Worm (Caenorhabditis elegans) whole organism, L2 larva: ENCODE results near the gene F48F5.6.

ENCODE experiments used
- C34F6.9 ChIP-seq: fragments of 150-350 bp; optimal IDR thresholded peaks from 2 replicates; lab custom pipeline; 2014; ENCODE audit warnings: missing biosample characterization, missing genetic modification characterization
- F13H6.1 ChIP-seq: sonication (generic microtip); optimal IDR thresholded peaks from 2 replicates; lab custom pipeline; 2016; ENCODE audit warnings: missing genetic modification characterization, missing compliant biosample characterization
- R02D3.7 ChIP-seq: fragments of 150-350 bp; optimal IDR thresholded peaks from 2 replicates; lab custom pipeline; 2014; ENCODE audit warnings: missing biosample characterization, missing genetic modification characterization
- aly-2 ChIP-seq: fragments of 150-350 bp; optimal IDR thresholded peaks from 2 replicates; lab custom pipeline; 2014; ENCODE audit warnings: missing biosample characterization, missing genetic modification characterization
- ama-1 ChIP-seq: fragments of 150-350 bp; optimal IDR thresholded peaks from 2 replicates; lab custom pipeline; 2018; ENCODE audit warnings: inconsistent platforms
- blmp-1 ChIP-seq: sonication (generic microtip); optimal IDR thresholded peaks from 2 replicates; lab custom pipeline; 2017; ENCODE audit warnings: missing genetic modification characterization, mild to moderate bottlenecking, missing compliant biosample characterization, antibody characterized with exemption, moderate library complexity; ENCODE audit not compliant: insufficient read depth
- ceh-16 ChIP-seq: fragments of 150-350 bp; optimal IDR thresholded peaks from 2 replicates; lab custom pipeline; 2014; ENCODE audit warnings: missing biosample characterization, missing genetic modification characterization
- crh-2 ChIP-seq: sonication (generic microtip); optimal IDR thresholded peaks from 2 replicates; lab custom pipeline; 2017; ENCODE audit warnings: missing biosample characterization, missing genetic modification characterization
- dmd-4 ChIP-seq: sonication (generic microtip); optimal IDR thresholded peaks from 2 replicates; lab custom pipeline; 2017; ENCODE audit warnings: missing biosample characterization, missing genetic modification characterization
- egl-27 ChIP-seq: sonication (generic microtip); optimal IDR thresholded peaks from 3 replicates; lab custom pipeline; 2017; ENCODE audit warnings: missing biosample characterization, missing genetic modification reagents, missing genetic modification characterization
- elt-1 ChIP-seq: fragments of 150-350 bp; optimal IDR thresholded peaks from 2 replicates; lab custom pipeline; 2014; ENCODE audit warnings: missing biosample characterization, missing genetic modification characterization
- elt-3 ChIP-seq: sonication (generic microtip); optimal IDR thresholded peaks from 2 replicates; lab custom pipeline; 2017; ENCODE audit warnings: missing biosample characterization, missing genetic modification characterization
- fos-1 ChIP-seq: fragments of 150-350 bp; optimal IDR thresholded peaks from 2 replicates; lab custom pipeline; 2014; ENCODE audit warnings: missing biosample characterization, missing genetic modification characterization
- gmeb-1 ChIP-seq: fragments of 150-350 bp; optimal IDR thresholded peaks from 2 replicates; lab custom pipeline; 2014; ENCODE audit warnings: missing biosample characterization, missing genetic modification characterization
- lin-11 ChIP-seq: fragments of 150-350 bp; sonication (generic microtip); optimal IDR thresholded peaks from 2 replicates; lab custom pipeline; 2014; ENCODE audit warnings: missing biosample characterization, missing genetic modification characterization, inconsistent platforms, mixed read lengths
- lin-13 ChIP-seq: fragments of 150-350 bp; optimal IDR thresholded peaks from 2 replicates; lab custom pipeline; 2014; ENCODE audit warnings: missing biosample characterization, missing genetic modification reagents, missing genetic modification characterization
- lsy-2 ChIP-seq, 2 experiments: fragments of 150-350 bp in 1 of 2; sonication (generic microtip) in 1 of 2; optimal IDR thresholded peaks; 2 replicates each; lab custom pipeline; 2014 to 2017; ENCODE audit warnings: missing biosample characterization in 2 of 2, missing genetic modification characterization in 2 of 2
- mab-5 ChIP-seq: fragments of 150-350 bp; optimal IDR thresholded peaks from 2 replicates; lab custom pipeline; 2014; ENCODE audit warnings: missing biosample characterization, missing genetic modification characterization
- mbf-1 ChIP-seq: sonication (generic microtip); optimal IDR thresholded peaks from 2 replicates; lab custom pipeline; 2017; ENCODE audit warnings: missing biosample characterization, missing genetic modification characterization
- mdl-1 ChIP-seq, 2 experiments: fragments of 150-350 bp in 1 of 2; sonication (generic microtip) in 1 of 2; optimal IDR thresholded peaks; 2 replicates each; lab custom pipeline; 2017; ENCODE audit warnings: missing biosample characterization in 2 of 2, missing genetic modification characterization in 2 of 2
- nhr-11 ChIP-seq: fragments of 150-350 bp; optimal IDR thresholded peaks from 2 replicates; lab custom pipeline; 2014; ENCODE audit warnings: missing biosample characterization, missing genetic modification characterization
- nhr-12 ChIP-seq: fragments of 150-350 bp; optimal IDR thresholded peaks from 2 replicates; lab custom pipeline; 2014; ENCODE audit warnings: missing biosample characterization, missing genetic modification characterization
- nhr-129 ChIP-seq: fragments of 150-350 bp; optimal IDR thresholded peaks from 2 replicates; lab custom pipeline; 2014; ENCODE audit warnings: missing biosample characterization, missing genetic modification characterization
- nhr-21 ChIP-seq: fragments of 150-350 bp; optimal IDR thresholded peaks from 2 replicates; lab custom pipeline; 2014; ENCODE audit warnings: missing biosample characterization, missing genetic modification characterization
- nhr-25 ChIP-seq: fragments of 150-350 bp; sonication (generic microtip); optimal IDR thresholded peaks from 3 replicates; lab custom pipeline; 2014; ENCODE audit warnings: missing biosample characterization, missing genetic modification characterization
- peb-1 ChIP-seq: fragments of 150-350 bp; optimal IDR thresholded peaks from 2 replicates; lab custom pipeline; 2014; ENCODE audit warnings: missing biosample characterization, missing genetic modification characterization
- sem-4 ChIP-seq: fragments of 150-350 bp; optimal IDR thresholded peaks from 2 replicates; lab custom pipeline; 2014; ENCODE audit warnings: missing biosample characterization, missing genetic modification reagents, missing genetic modification characterization
- skn-1 ChIP-seq: sonication (generic microtip); optimal IDR thresholded peaks from 2 replicates; lab custom pipeline; 2017; ENCODE audit warnings: missing biosample characterization, missing genetic modification characterization
- sma-3 ChIP-seq: sonication (generic microtip); optimal IDR thresholded peaks from 2 replicates; lab custom pipeline; 2016; ENCODE audit warnings: missing genetic modification reagents, missing genetic modification characterization, missing compliant biosample characterization
- sma-9 ChIP-seq, 2 experiments: fragments of 150-350 bp in 1 of 2; sonication (generic microtip) in 1 of 2; optimal IDR thresholded peaks; 2 replicates each; lab custom pipeline; 2014 to 2016; ENCODE audit warnings: missing genetic modification characterization in 2 of 2, mild to moderate bottlenecking in 1 of 2, missing biosample characterization in 1 of 2, missing compliant biosample characterization in 1 of 2, missing genetic modification reagents in 1 of 2, moderate library complexity in 1 of 2
- snpc-4 ChIP-seq: fragments of 150-350 bp; optimal IDR thresholded peaks from 2 replicates; lab custom pipeline; 2014; ENCODE audit warnings: missing biosample characterization, missing genetic modification characterization
- unc-39 ChIP-seq: fragments of 150-350 bp; optimal IDR thresholded peaks from 2 replicates; lab custom pipeline; 2014; ENCODE audit warnings: missing biosample characterization, missing genetic modification characterization
- unc-55 ChIP-seq: fragments of 150-350 bp; sonication (generic microtip); optimal IDR thresholded peaks from 3 replicates; lab custom pipeline; 2014; ENCODE audit warnings: missing biosample characterization, missing genetic modification reagents, missing genetic modification characterization
- unc-62 ChIP-seq: fragments of 150-350 bp; optimal IDR thresholded peaks from 2 replicates; lab custom pipeline; 2014; ENCODE audit warnings: missing biosample characterization, missing genetic modification reagents, missing genetic modification characterization
- zag-1 ChIP-seq: fragments of 150-350 bp; optimal IDR thresholded peaks from 2 replicates; lab custom pipeline; 2014; ENCODE audit warnings: missing biosample characterization, missing genetic modification characterization
- ztf-11 ChIP-seq: sonication (generic microtip); optimal IDR thresholded peaks from 2 replicates; lab custom pipeline; 2017; ENCODE audit warnings: missing biosample characterization, missing genetic modification characterization
- ztf-4 ChIP-seq: fragments of 150-350 bp; optimal IDR thresholded peaks from 2 replicates; lab custom pipeline; 2014; ENCODE audit warnings: missing biosample characterization, missing genetic modification characterization

Gene F48F5.6

DNA sequence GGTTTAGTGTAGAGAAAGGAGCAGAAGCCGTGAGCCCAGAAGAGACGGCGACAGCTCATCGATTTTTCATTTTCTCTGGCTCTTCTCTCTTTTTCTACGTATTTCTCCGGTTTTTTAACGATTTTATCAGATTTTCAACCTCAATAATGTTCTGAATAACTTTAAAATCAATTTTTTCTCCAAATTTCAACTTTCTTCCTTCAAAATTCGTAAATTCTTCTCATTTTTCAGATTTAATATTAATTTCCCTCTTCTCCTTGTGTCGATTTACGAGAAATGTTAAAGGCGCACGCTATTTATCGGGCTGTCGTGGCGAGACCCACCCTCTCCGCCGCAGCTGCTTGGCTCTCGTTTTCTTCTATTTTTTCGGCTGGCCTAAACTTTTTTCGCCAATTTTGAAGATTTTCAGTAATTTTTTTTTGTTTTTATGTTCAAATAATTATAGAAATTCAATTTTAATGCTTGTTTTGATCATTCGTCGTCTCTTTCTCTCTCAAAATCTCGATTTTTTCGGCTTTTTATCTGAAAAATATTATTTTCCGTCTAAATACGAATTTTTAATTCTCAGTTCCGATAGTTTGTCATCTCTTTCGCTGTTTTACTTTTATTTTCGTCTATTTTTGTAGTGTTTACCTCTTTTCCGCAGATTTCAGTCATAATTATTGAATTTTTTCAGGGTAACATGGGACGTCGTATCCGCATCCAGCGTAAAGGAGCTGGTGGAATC is 26.2 kb upstream of the F48F5.6 start, which contains the start of the genes calf-1 and rpl-2:
Gene calf-1, minus strand, starts transcription at position 77 of the 727 bp plus-strand sequence.
Gene rpl-2, plus strand, starts transcription at position 677 of the 727 bp plus-strand sequence.
- TF ChIP-seq nhr-129 (tag; lab: Kevin White, UChicago) (peak; percentile 48), R02D3.7 (tag; lab: Kevin White, UChicago) (peak; percentile 69), sem-4 (tag; lab: Kevin White, UChicago) (peak; percentile 46), dmd-4 (tag; lab: Kevin White, UChicago) (no peak), ztf-11 (tag; lab: Kevin White, UChicago) (no peak), lin-13 (GFP tag; lab: Kevin White, UChicago) (peak; percentile 52), lin-11 (tag; lab: Kevin White, UChicago) (peak; percentile 24), mbf-1 (tag; lab: Kevin White, UChicago) (no peak), F13H6.1 (tag; lab: Kevin White, UChicago) (peak; percentile 45), C34F6.9 (tag; lab: Kevin White, UChicago) (peak; percentile 78), unc-55 (peak; percentile 74), gmeb-1 (tag; lab: Kevin White, UChicago) (peak; percentile 67), lsy-2 (tag; optimal IDR thresholded peaks at IDR 0.05; lab: Kevin White, UChicago) (peak in 1 of 2 experiments; percentile 83), sma-3 (GFP tag; lab: Kevin White, UChicago) (peak; percentile 9), nhr-25 (tag; lab: Kevin White, UChicago) (peak; percentile 45), unc-62 (GFP tag; lab: Kevin White, UChicago) (no peak), blmp-1 (tag; lab: Kevin White, UChicago) (no peak)

DNA sequence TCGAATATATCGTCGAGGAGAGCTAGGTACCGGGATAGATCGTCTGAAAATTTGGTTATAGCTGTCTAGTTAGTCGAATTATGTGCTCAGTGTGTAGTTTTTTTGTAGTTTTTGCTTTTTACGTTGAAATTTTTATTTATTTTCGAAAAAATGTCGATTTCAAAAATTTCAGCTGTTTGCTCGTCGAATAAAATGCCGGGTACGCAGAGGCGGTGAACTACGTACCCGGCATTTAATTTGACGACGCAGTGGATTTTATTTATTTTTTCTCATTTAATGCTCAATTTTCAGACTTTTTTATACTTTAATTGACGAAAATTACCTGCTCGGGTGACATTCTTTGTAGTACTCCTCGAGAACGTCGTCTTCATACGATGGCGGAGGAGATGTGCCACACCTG is 24.0 kb upstream of the F48F5.6 start:
- TF ChIP-seq ama-1 (lab: Kevin White, UChicago), result no peak
- TF ChIP-seq dmd-4 (tag; lab: Kevin White, UChicago), result no peak
- no peak for TF ChIP-seq snpc-4 (tag; lab: Kevin White, UChicago)
- no peak for TF ChIP-seq elt-1 (tag; lab: Kevin White, UChicago)
- no peak for TF ChIP-seq crh-2 (tag; lab: Kevin White, UChicago)
- no peak for TF ChIP-seq nhr-25 (tag; lab: Kevin White, UChicago)
- TF ChIP-seq unc-39 (tag; lab: Kevin White, UChicago), result no peak
- TF ChIP-seq nhr-11 (tag; lab: Kevin White, UChicago), result no peak
- no peak for TF ChIP-seq sem-4 (tag; lab: Kevin White, UChicago)
- TF ChIP-seq peb-1 (tag; lab: Kevin White, UChicago), result no peak
- TF ChIP-seq ceh-16 (tag; lab: Kevin White, UChicago), result no peak
- TF ChIP-seq mdl-1 (tag; optimal IDR thresholded peaks at IDR 0.05; lab: Kevin White, UChicago), result no peak
- peak; percentile 5 for TF ChIP-seq C34F6.9 (tag; lab: Kevin White, UChicago)
- no peak for TF ChIP-seq sma-3 (GFP tag; lab: Kevin White, UChicago)
- no peak for TF ChIP-seq ztf-4
- no peak for TF ChIP-seq blmp-1 (tag; lab: Kevin White, UChicago)
- no peak for TF ChIP-seq egl-27 (tag; lab: Kevin White, UChicago)
- TF ChIP-seq gmeb-1 (tag; lab: Kevin White, UChicago), result no peak
- no peak for TF ChIP-seq sma-9 (GFP tag; optimal IDR thresholded peaks at IDR 0.05; lab: Kevin White, UChicago)
- TF ChIP-seq sma-9 (tag; optimal IDR thresholded peaks at IDR 0.05; lab: Kevin White, UChicago), result no peak
- no peak for TF ChIP-seq nhr-12
- TF ChIP-seq mab-5 (tag; lab: Kevin White, UChicago), result no peak
- peak; percentile 26 for TF ChIP-seq unc-55
- no peak for TF ChIP-seq zag-1
- no peak for TF ChIP-seq elt-3 (tag; lab: Kevin White, UChicago)
- peak in 1 of 2 experiments; percentile 59 for TF ChIP-seq lsy-2 (tag; optimal IDR thresholded peaks at IDR 0.05; lab: Kevin White, UChicago)
- no peak for TF ChIP-seq lin-13 (GFP tag; lab: Kevin White, UChicago)
- TF ChIP-seq, all 48 proteins: peak for 3

DNA sequence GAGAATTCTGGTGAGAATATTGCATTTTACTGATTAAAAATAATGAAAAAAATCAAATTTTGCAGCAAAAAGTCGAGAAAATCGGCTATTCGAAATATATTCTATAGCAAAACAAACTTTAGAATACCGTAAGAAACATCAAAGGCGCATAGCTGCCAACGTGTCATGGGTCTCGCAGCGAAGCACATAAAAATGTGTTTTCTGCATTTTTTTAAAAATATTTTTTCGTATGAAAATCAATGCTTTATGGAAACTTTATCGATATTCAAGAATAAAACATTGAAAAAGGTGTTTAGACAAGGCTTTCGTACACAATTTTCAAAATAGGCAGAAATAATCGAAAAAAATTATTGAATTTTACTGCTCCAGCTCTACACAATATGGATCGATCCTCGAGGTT is 23.5 kb upstream of the F48F5.6 start:
- TF ChIP-seq unc-62 (GFP tag; lab: Kevin White, UChicago), result no peak
- TF ChIP-seq skn-1 (tag; lab: Kevin White, UChicago), result no peak
- no peak for TF ChIP-seq aly-2 (tag; lab: Kevin White, UChicago)
- no peak for TF ChIP-seq nhr-21 (tag; lab: Kevin White, UChicago)
- no peak for TF ChIP-seq unc-39 (tag; lab: Kevin White, UChicago)
- TF ChIP-seq fos-1, result no peak
- TF ChIP-seq unc-55, result no peak
